Fruit fly (Drosophila melanogaster) whole organism, embryonic: ENCODE results near the gene CG7627.

Experiments
- ATbp ChIP-seq: fragments of 200-800 bp; sonication (Bioruptor generic); optimal IDR thresholded peaks from 2 replicates; lab custom pipeline; 2017; ENCODE audit warnings: missing biosample characterization, mild to moderate bottlenecking, missing genetic modification characterization, missing genetic modification reagents
- Asciz ChIP-seq: fragments of 200-800 bp; sonication (Bioruptor generic); optimal IDR thresholded peaks from 2 replicates; lab custom pipeline; 2017; ENCODE audit warnings: missing biosample characterization, mild to moderate bottlenecking, missing genetic modification characterization, missing genetic modification reagents
- Atf-2 ChIP-seq: fragments of 200-800 bp; sonication (Bioruptor generic); optimal IDR thresholded peaks from 2 replicates; lab custom pipeline; 2016; ENCODE audit warnings: missing biosample characterization, missing genetic modification characterization
- Blimp-1 ChIP-seq: fragments of 200-800 bp; sonication (Bioruptor generic); optimal IDR thresholded peaks from 3 replicates; lab custom pipeline; 2018; ENCODE audit warnings: missing biosample characterization, missing genetic modification characterization, mild to moderate bottlenecking, moderate library complexity, missing genetic modification reagents
- CG10565 ChIP-seq: fragments of 200-800 bp; sonication (Bioruptor generic); optimal IDR thresholded peaks from 3 replicates; lab custom pipeline; 2016; ENCODE audit warnings: missing biosample characterization, mild to moderate bottlenecking, missing genetic modification characterization
- CG10979 ChIP-seq: fragments of 200-800 bp; sonication (Bioruptor generic); optimal IDR thresholded peaks from 2 replicates; lab custom pipeline; 2018; ENCODE audit warnings: missing biosample characterization, mild to moderate bottlenecking, missing genetic modification characterization, moderate library complexity
- CG11456 ChIP-seq: fragments of 200-800 bp; sonication (Bioruptor generic); IDR thresholded peaks from 3 replicates; pipeline ENCODE4 v1.3.6; 2022; ENCODE audit warnings: missing biosample characterization, missing genetic modification characterization
- CG12299 ChIP-seq: fragments of 200-800 bp; sonication (Bioruptor generic); optimal IDR thresholded peaks from 2 replicates; lab custom pipeline; 2018; ENCODE audit warnings: missing biosample characterization, mild to moderate bottlenecking, missing genetic modification characterization
- CG14710 ChIP-seq: fragments of 200-800 bp; sonication (Bioruptor generic); optimal IDR thresholded peaks from 3 replicates; lab custom pipeline; 2019; ENCODE audit warnings: missing biosample characterization, mild to moderate bottlenecking, missing genetic modification characterization, moderate library complexity
- CG16813 ChIP-seq: fragments of 200-800 bp; sonication (Bioruptor generic); IDR thresholded peaks from 3 replicates; pipeline ENCODE4 v1.3.6; 2022; ENCODE audit warnings: missing biosample characterization, missing genetic modification characterization; ENCODE audit not compliant: partially characterized antibody
- CG17385 ChIP-seq: fragments of 200-800 bp; sonication (Bioruptor generic); optimal IDR thresholded peaks from 3 replicates; lab custom pipeline; 2018; ENCODE audit warnings: missing biosample characterization, mild to moderate bottlenecking, missing genetic modification characterization
- CG17568 ChIP-seq: fragments of 200-800 bp; sonication (Bioruptor generic); optimal IDR thresholded peaks from 2 replicates; lab custom pipeline; 2018; ENCODE audit warnings: missing biosample characterization, mild to moderate bottlenecking, missing genetic modification characterization, moderate library complexity
- CG2199 ChIP-seq: fragments of 200-800 bp; sonication (Bioruptor generic); IDR thresholded peaks from 3 replicates; pipeline ENCODE4 v1.3.6; 2022; ENCODE audit warnings: missing biosample characterization, missing genetic modification characterization
- CG31441 ChIP-seq: fragments of 200-800 bp; sonication (Bioruptor generic); IDR thresholded peaks from 2 replicates; pipeline ENCODE4 v1.3.6; 2022; ENCODE audit warnings: missing biosample characterization, missing genetic modification characterization
- CG32772 ChIP-seq: fragments of 200-800 bp; sonication (Bioruptor generic); IDR thresholded peaks from 2 replicates; pipeline ENCODE4 v1.3.6; 2022; ENCODE audit warnings: missing biosample characterization, missing genetic modification characterization
- CG3995 ChIP-seq: fragments of 200-800 bp; sonication (Bioruptor generic); optimal IDR thresholded peaks from 3 replicates; lab custom pipeline; 2016; ENCODE audit warnings: missing biosample characterization, missing genetic modification characterization
- CG4282 ChIP-seq: fragments of 200-800 bp; sonication (Bioruptor generic); optimal IDR thresholded peaks from 2 replicates; lab custom pipeline; 2016; ENCODE audit warnings: missing biosample characterization, missing genetic modification characterization
- CG4404 ChIP-seq: fragments of 200-800 bp; sonication (Bioruptor generic); IDR thresholded peaks from 2 replicates; pipeline ENCODE4 v1.3.6; 2022; ENCODE audit warnings: missing biosample characterization, missing genetic modification characterization
- CG7556 ChIP-seq: fragments of 200-800 bp; sonication (Bioruptor generic); optimal IDR thresholded peaks from 2 replicates; lab custom pipeline; 2017; ENCODE audit warnings: missing biosample characterization, mild to moderate bottlenecking, missing genetic modification characterization
- CG7745 ChIP-seq: fragments of 200-800 bp; sonication (Bioruptor generic); optimal IDR thresholded peaks from 2 replicates; lab custom pipeline; 2018; ENCODE audit warnings: missing biosample characterization, mild to moderate bottlenecking, missing genetic modification characterization, moderate library complexity
- CG7987 ChIP-seq: fragments of 200-800 bp; sonication (Bioruptor generic); optimal IDR thresholded peaks from 2 replicates; lab custom pipeline; 2018; ENCODE audit warnings: missing biosample characterization, mild to moderate bottlenecking, missing genetic modification characterization, moderate library complexity
- CG8478 ChIP-seq: fragments of >200 bp; optimal IDR thresholded peaks from 2 replicates; lab custom pipeline; 2018
- Doc2 ChIP-seq: fragments of 200-800 bp; sonication (Bioruptor generic); IDR thresholded peaks from 2 replicates; pipeline ENCODE4 v1.3.6; 2022; ENCODE audit warnings: missing biosample characterization, missing genetic modification characterization
- E2f1 ChIP-seq: fragments of 200-800 bp; sonication (Bioruptor generic); IDR thresholded peaks from 2 replicates; pipeline ENCODE4 v1.3.6; 2022; ENCODE audit warnings: missing biosample characterization, missing genetic modification characterization
- Elba2 ChIP-seq: fragments of 200-800 bp; sonication (Bioruptor generic); optimal IDR thresholded peaks from 3 replicates; lab custom pipeline; 2016; ENCODE audit warnings: missing biosample characterization, missing genetic modification characterization
- Ets65A ChIP-seq: fragments of 200-800 bp; sonication (Bioruptor generic); peaks from one replicate; lab custom pipeline; 2016; ENCODE audit warnings: missing biosample characterization, missing genetic modification characterization
- HmgZ ChIP-seq: fragments of 200-800 bp; sonication (Bioruptor generic); optimal IDR thresholded peaks from 2 replicates; lab custom pipeline; 2018; ENCODE audit warnings: missing biosample characterization, mild to moderate bottlenecking, missing genetic modification characterization
- Hmr ChIP-seq: fragments of 200-800 bp; sonication (Bioruptor generic); optimal IDR thresholded peaks from 3 replicates; lab custom pipeline; 2017; ENCODE audit warnings: mild to moderate bottlenecking, missing biosample characterization, missing genetic modification reagents, missing genetic modification characterization
- Myb ChIP-seq: fragments of 200-800 bp; sonication (Bioruptor generic); optimal IDR thresholded peaks from 2 replicates; lab custom pipeline; 2016; ENCODE audit warnings: missing biosample characterization, missing genetic modification characterization
- NC2α ChIP-seq: fragments of 200-800 bp; sonication (Bioruptor generic); optimal IDR thresholded peaks from 2 replicates; lab custom pipeline; 2016; ENCODE audit warnings: missing biosample characterization, missing genetic modification characterization
- Pdp1 ChIP-seq, 2 experiments: fragments of 200-800 bp; sonication (Bioruptor generic); optimal IDR thresholded peaks; 3 replicates each; lab custom pipeline; 2016; ENCODE audit warnings: missing biosample characterization in 2 of 2, missing genetic modification characterization in 2 of 2, mild to moderate bottlenecking in 1 of 2, moderate library complexity in 1 of 2
- Ptx1 ChIP-seq: fragments of 200-800 bp; sonication (Bioruptor generic); IDR thresholded peaks from 2 replicates; pipeline ENCODE4 v1.3.6; 2022; ENCODE audit warnings: missing biosample characterization, missing genetic modification characterization
- Side ChIP-seq: fragments of 200-800 bp; sonication (Bioruptor generic); optimal IDR thresholded peaks from 2 replicates; lab custom pipeline; 2016; ENCODE audit warnings: missing biosample characterization, missing genetic modification characterization
- Ssrp ChIP-seq: fragments of 200-800 bp; sonication (Bioruptor generic); optimal IDR thresholded peaks from 2 replicates; lab custom pipeline; 2018; ENCODE audit warnings: missing biosample characterization, mild to moderate bottlenecking, missing genetic modification characterization, moderate library complexity
- Trl ChIP-seq, 3 experiments: fragments of >200 bp in 2 of 3; fragments of 200-800 bp in 1 of 3; sonication (Bioruptor generic) in 1 of 3; optimal IDR thresholded peaks; 2 replicates in 1 of 3; 3 replicates in 2 of 3; lab custom pipeline; 2016 to 2017; ENCODE audit warnings: missing biosample characterization in 1 of 3, missing genetic modification characterization in 1 of 3
- Xbp1 ChIP-seq: fragments of 200-800 bp; sonication (Bioruptor generic); optimal IDR thresholded peaks from 3 replicates; lab custom pipeline; 2016; ENCODE audit warnings: missing biosample characterization, mild to moderate bottlenecking, missing genetic modification characterization
- ase ChIP-seq: fragments of 200-800 bp; sonication (Bioruptor generic); IDR thresholded peaks from 3 replicates; pipeline ENCODE4 v1.3.6; 2022; ENCODE audit warnings: missing biosample characterization, missing genetic modification characterization
- crp ChIP-seq, 2 experiments: fragments of 200-800 bp; sonication (Bioruptor generic); optimal IDR thresholded peaks; 2 replicates in 1 of 2; 3 replicates in 1 of 2; lab custom pipeline; 2017; ENCODE audit warnings: missing biosample characterization in 2 of 2, missing genetic modification characterization in 2 of 2, mild to moderate bottlenecking in 1 of 2, moderate library complexity in 1 of 2
- exex ChIP-seq: fragments of 200-800 bp; sonication (Bioruptor generic); optimal IDR thresholded peaks from 4 replicates; lab custom pipeline; 2018; ENCODE audit warnings: missing biosample characterization, mild to moderate bottlenecking, missing genetic modification characterization, moderate library complexity
- gem ChIP-seq: fragments of 200-800 bp; sonication (Bioruptor generic); optimal IDR thresholded peaks from 2 replicates; lab custom pipeline; 2019; ENCODE audit warnings: missing biosample characterization, mild to moderate bottlenecking, missing genetic modification characterization, moderate library complexity
- ind ChIP-seq: fragments of 200-800 bp; sonication (Bioruptor generic); optimal IDR thresholded peaks from 3 replicates; lab custom pipeline; 2016; ENCODE audit warnings: missing biosample characterization, missing genetic modification characterization
- klu ChIP-seq: fragments of 200-800 bp; sonication (Bioruptor generic); IDR thresholded peaks from 2 replicates; pipeline ENCODE4 v1.3.6; 2022; ENCODE audit warnings: missing biosample characterization, missing genetic modification characterization
- nom ChIP-seq: fragments of 200-800 bp; sonication (Bioruptor generic); optimal IDR thresholded peaks from 2 replicates; lab custom pipeline; 2017; ENCODE audit warnings: missing biosample characterization, missing genetic modification characterization, mild to moderate bottlenecking, moderate library complexity, missing genetic modification reagents
- pfk ChIP-seq: fragments of 200-800 bp; sonication (Bioruptor generic); optimal IDR thresholded peaks from 2 replicates; lab custom pipeline; 2018; ENCODE audit warnings: missing biosample characterization, mild to moderate bottlenecking, missing genetic modification characterization, moderate library complexity
- pho ChIP-seq: fragments of 200-800 bp; sonication (Bioruptor generic); optimal IDR thresholded peaks from 2 replicates; lab custom pipeline; 2016; ENCODE audit warnings: missing biosample characterization, missing genetic modification characterization
- pum ChIP-seq: fragments of 200-800 bp; sonication (Bioruptor generic); optimal IDR thresholded peaks from 2 replicates; lab custom pipeline; 2016; ENCODE audit warnings: missing biosample characterization, missing genetic modification characterization
- ranshi ChIP-seq: fragments of 200-800 bp; sonication (Bioruptor generic); IDR thresholded peaks from 2 replicates; pipeline ENCODE4 v1.3.6; 2022; ENCODE audit warnings: missing biosample characterization, missing genetic modification characterization
- sens-2 ChIP-seq: fragments of 200-800 bp; sonication (Bioruptor generic); IDR thresholded peaks from 2 replicates; pipeline ENCODE4 v1.3.6; 2022; ENCODE audit warnings: missing biosample characterization, missing genetic modification characterization
- shn ChIP-seq: fragments of 200-800 bp; sonication (Bioruptor generic); optimal IDR thresholded peaks from 3 replicates; lab custom pipeline; 2016; ENCODE audit warnings: missing biosample characterization, missing genetic modification characterization

Gene CG7627

dm6 chr2L:8361204-8361952 lies 891 bp downstream of the CG7627 start (continued):
- TF ChIP-seq Ptx1: no peak
- TF ChIP-seq CG3995 (GFP tag; lab: Kevin White, UChicago): no peak
- no peak for TF ChIP-seq CG10565 (GFP tag; lab: Kevin White, UChicago)
- TF ChIP-seq HmgZ: no peak
- TF ChIP-seq pfk: peak; percentile 12
- TF ChIP-seq Ets65A (GFP tag; lab: Kevin White, UChicago): peak; percentile 9
- TF ChIP-seq CG4282: no peak
- TF ChIP-seq ATbp (GFP tag; lab: Kevin White, UChicago): peak; percentile 44
- peak; percentile 10 for TF ChIP-seq CG17385 (GFP tag; lab: Kevin White, UChicago)
- TF ChIP-seq CG2199: peak; percentile 38; the same call in 1 of the 3 replicates
- TF ChIP-seq Asciz (GFP tag; lab: Kevin White, UChicago): no peak
- peak; percentile 15 for TF ChIP-seq pho (GFP tag; lab: Kevin White, UChicago)
- no peak for TF ChIP-seq Elba2 (GFP tag; lab: Kevin White, UChicago)
- peak; percentile 8 for TF ChIP-seq exex
- no peak for TF ChIP-seq sens-2 (GFP tag; lab: Robert Waterston, UW)
- peak; percentile 35 for TF ChIP-seq CG10979 (tag; lab: Kevin White, UChicago)
- no peak for TF ChIP-seq CG4404 (GFP tag; lab: Robert Waterston, UW)
- TF ChIP-seq pum (GFP tag; lab: Kevin White, UChicago): no peak
- TF ChIP-seq Ssrp (tag; lab: Kevin White, UChicago): peak; percentile 17
- peak; percentile 10 for TF ChIP-seq Atf-2 (GFP tag; lab: Kevin White, UChicago)
- TF ChIP-seq ranshi (GFP tag; lab: Robert Waterston, UW): no peak
- no peak for TF ChIP-seq shn (GFP tag; lab: Kevin White, UChicago)
- peak; percentile 7 for TF ChIP-seq CG14710 (tag; lab: Kevin White, UChicago)
- TF ChIP-seq Pdp1 (GFP tag; optimal IDR thresholded peaks at IDR 0.05; lab: Kevin White, UChicago): peak in 1 of 2 experiments; percentile 11
- no peak for TF ChIP-seq Myb (GFP tag; lab: Kevin White, UChicago)
- TF ChIP-seq CG8478 (lab: Kevin White, UChicago): no peak
- TF ChIP-seq klu (GFP tag; lab: Robert Waterston, UW): no peak
- no peak for TF ChIP-seq CG32772 (GFP tag; lab: Robert Waterston, UW)
- TF ChIP-seq NC2α: no peak
- TF ChIP-seq E2f1 (GFP tag; lab: Robert Waterston, UW): no peak
- no peak for TF ChIP-seq CG16813 (GFP tag; lab: Robert Waterston, UW)
- peak; percentile 2 for TF ChIP-seq CG7987 (GFP tag; lab: Kevin White, UChicago)
- TF ChIP-seq nom (GFP tag; lab: Kevin White, UChicago): peak; percentile 2
- TF ChIP-seq CG11456: peak; percentile 35; the same call in 1 of the 3 replicates
- TF ChIP-seq Blimp-1 (GFP tag; lab: Kevin White, UChicago): peak; percentile 50
- peak; percentile 44 for TF ChIP-seq CG7556 (GFP tag; lab: Kevin White, UChicago)
- TF ChIP-seq Doc2: no peak
- TF ChIP-seq gem: peak; percentile 55
- peak; percentile 3 for TF ChIP-seq CG17568
- peak; percentile 2 for TF ChIP-seq ind (GFP tag; lab: Kevin White, UChicago)
- TF ChIP-seq ase (GFP tag; lab: Robert Waterston, UW): 0 out of 3 replicates have a peak, but pooled peaks have one; percentile 14
- no peak for TF ChIP-seq Trl (optimal IDR thresholded peaks at IDR 0.05; lab: Kevin White, UChicago)
- no peak for TF ChIP-seq Trl (GFP tag; optimal IDR thresholded peaks at IDR 0.05; lab: Kevin White, UChicago)
- no peak for TF ChIP-seq Side (GFP tag; lab: Kevin White, UChicago)
- 0 out of 2 replicates have a peak, but pooled peaks have one; percentile 20 for TF ChIP-seq CG31441 (GFP tag; lab: Robert Waterston, UW)
- no peak for TF ChIP-seq CG7745 (tag; lab: Kevin White, UChicago)
- peak; percentile 13 for TF ChIP-seq CG12299
- no peak for TF ChIP-seq crp (GFP tag; optimal IDR thresholded peaks at IDR 0.05; lab: Kevin White, UChicago)
- TF ChIP-seq Xbp1 (GFP tag; lab: Kevin White, UChicago): peak; percentile 23
- TF ChIP-seq Hmr: peak; percentile 43
